Fruit fly (Drosophila melanogaster): Measurements from ENCODE around the gene Pka-R1.

DNA sequence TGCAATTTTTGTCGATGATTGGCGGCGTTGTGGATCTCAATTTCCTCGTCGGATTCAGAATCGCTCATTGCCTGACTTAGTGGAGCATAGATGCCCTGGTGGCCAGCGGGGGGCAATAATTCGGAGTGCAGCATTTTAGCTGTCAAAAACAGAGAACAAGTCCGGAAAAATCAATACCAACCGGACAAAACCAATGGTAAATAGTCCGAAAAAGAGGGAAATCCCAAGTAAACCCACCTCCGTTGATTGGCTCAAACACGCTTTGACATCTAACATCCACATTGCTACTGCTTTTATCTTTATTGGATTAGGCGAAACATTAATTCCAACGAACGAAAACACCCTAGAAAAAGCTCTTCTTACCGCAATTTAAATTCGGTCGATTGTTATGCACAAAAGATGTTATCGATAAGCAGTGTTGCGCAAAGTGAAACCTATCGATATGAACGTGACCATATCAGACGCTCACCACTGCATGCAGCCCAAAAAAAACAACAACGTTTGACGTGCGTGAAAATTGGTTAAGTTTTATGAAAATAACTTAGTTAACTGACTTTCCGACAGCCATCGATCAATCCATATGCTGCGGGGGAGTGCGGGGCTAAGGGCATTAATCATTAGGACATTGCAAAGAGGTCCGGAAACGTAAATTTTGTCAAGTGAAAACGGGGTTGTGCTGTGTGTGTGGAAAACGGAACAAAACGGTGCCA is at the start of gene Pka-R1, which contains the start of gene CG3618:
- TF ChIP-seq CG16779 (tag; optimal IDR thresholded peaks at IDR 0.05) (no peak), achi (GFP tag; optimal IDR thresholded peaks at IDR 0.05) (no peak), Eip75B (GFP tag; optimal IDR thresholded peaks at IDR 0.05) (no peak), CG32006 (GFP tag; optimal IDR thresholded peaks at IDR 0.05) (no peak), Hr4 (GFP tag; optimal IDR thresholded peaks at IDR 0.05) (no peak), Hr38 (GFP tag; optimal IDR thresholded peaks at IDR 0.05) (no peak), Eip93F (GFP tag; optimal IDR thresholded peaks at IDR 0.05) (no peak), fkh (GFP tag; optimal IDR thresholded peaks at IDR 0.05) (no peak), ss (GFP tag; optimal IDR thresholded peaks at IDR 0.05) (no peak), Hr39 (GFP tag; optimal IDR thresholded peaks at IDR 0.05) (no peak)
